Worm (Caenorhabditis elegans): ENCODE data around the gene nhr-188.

DNA sequence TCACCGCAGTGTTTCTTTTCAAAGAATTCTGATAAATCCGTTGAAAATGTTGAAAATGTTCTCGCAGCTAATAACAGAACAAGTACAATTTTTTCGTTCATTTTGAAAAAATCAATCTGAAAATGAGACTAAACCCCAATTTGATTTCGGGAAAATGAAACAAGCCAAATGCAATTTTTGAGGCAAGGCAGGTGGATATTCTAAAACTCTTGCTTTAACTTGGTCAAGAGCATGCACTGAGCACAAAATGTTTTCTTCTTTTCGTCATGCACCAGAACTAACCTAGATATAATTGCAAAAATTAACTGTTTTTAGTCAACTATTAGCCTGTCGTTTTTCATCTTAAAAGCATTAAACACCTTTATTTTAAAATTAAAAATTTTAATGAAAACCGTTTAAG, 42.4 kb upstream of the nhr-188 start, which contains the start of gene irld-22:
- TF ChIP-seq mdl-1 (tag; optimal IDR thresholded peaks at IDR 0.05) (no peak), dsc-1 (tag; optimal IDR thresholded peaks at IDR 0.05) (no peak), snpc-4 (tag; optimal IDR thresholded peaks at IDR 0.05) (no peak), nhr-76 (tag; optimal IDR thresholded peaks at IDR 0.05) (no peak), sup-37 (GFP tag; optimal IDR thresholded peaks at IDR 0.05) (no peak), lin-39 (tag; optimal IDR thresholded peaks at IDR 0.05) (no peak), nhr-12 (tag; optimal IDR thresholded peaks at IDR 0.05) (no peak)

Data from whole organism, L1 larva.